Fruit fly (Drosophila melanogaster) whole organism, embryonic: ENCODE data around the gene sordd2.

ENCODE experiments used
- B-H1 ChIP-seq: fragments of 200-800 bp; sonication (Bioruptor generic); IDR thresholded peaks from 3 replicates; pipeline ENCODE4 v1.3.6; 2022; ENCODE audit warnings: missing biosample characterization, missing genetic modification characterization
- CG10431 ChIP-seq: fragments of 200-800 bp; sonication (Bioruptor generic); optimal IDR thresholded peaks from 3 replicates; lab custom pipeline; 2018; ENCODE audit warnings: missing biosample characterization, mild to moderate bottlenecking, missing genetic modification characterization
- CG14441 ChIP-seq: fragments of 200-800 bp; sonication (Bioruptor generic); IDR thresholded peaks from 2 replicates; pipeline ENCODE4 v1.3.6; 2022; ENCODE audit warnings: missing biosample characterization, missing genetic modification characterization
- CG17568 ChIP-seq: fragments of 200-800 bp; sonication (Bioruptor generic); optimal IDR thresholded peaks from 2 replicates; lab custom pipeline; 2018; ENCODE audit warnings: missing biosample characterization, mild to moderate bottlenecking, missing genetic modification characterization, moderate library complexity
- CG17612 ChIP-seq: fragments of 200-800 bp; sonication (Bioruptor generic); IDR thresholded peaks from 2 replicates; pipeline ENCODE4 v1.3.6; 2022; ENCODE audit warnings: missing biosample characterization, missing genetic modification characterization
- CG18599 ChIP-seq: fragments of 200-800 bp; sonication (Bioruptor generic); optimal IDR thresholded peaks from 3 replicates; lab custom pipeline; 2017; ENCODE audit warnings: missing biosample characterization, missing genetic modification characterization, mild to moderate bottlenecking, moderate library complexity, missing genetic modification reagents
- CG2199 ChIP-seq: fragments of 200-800 bp; sonication (Bioruptor generic); IDR thresholded peaks from 3 replicates; pipeline ENCODE4 v1.3.6; 2022; ENCODE audit warnings: missing biosample characterization, missing genetic modification characterization
- CG2889 ChIP-seq: fragments of 200-800 bp; sonication (Bioruptor generic); IDR thresholded peaks from 3 replicates; pipeline ENCODE4 v1.3.6; 2022; ENCODE audit warnings: missing biosample characterization, missing genetic modification characterization
- CG3163 ChIP-seq: fragments of 200-800 bp; sonication (Bioruptor generic); optimal IDR thresholded peaks from 3 replicates; lab custom pipeline; 2016; ENCODE audit warnings: missing biosample characterization, missing genetic modification characterization
- CG32767 ChIP-seq: fragments of 200-800 bp; sonication (Bioruptor generic); IDR thresholded peaks from 2 replicates; pipeline ENCODE4 v1.3.6; 2022; ENCODE audit warnings: missing biosample characterization, missing genetic modification characterization
- CG32772 ChIP-seq: fragments of 200-800 bp; sonication (Bioruptor generic); IDR thresholded peaks from 2 replicates; pipeline ENCODE4 v1.3.6; 2022; ENCODE audit warnings: missing biosample characterization, missing genetic modification characterization
- CG34376 ChIP-seq: fragments of 200-800 bp; sonication (Bioruptor generic); optimal IDR thresholded peaks from 2 replicates; lab custom pipeline; 2018; ENCODE audit warnings: missing biosample characterization, mild to moderate bottlenecking, missing genetic modification characterization
- CG4730 ChIP-seq: fragments of 200-800 bp; sonication (Bioruptor generic); IDR thresholded peaks from 2 replicates; pipeline ENCODE4 v1.3.6; 2022; ENCODE audit warnings: missing biosample characterization, missing genetic modification characterization
- CG4854 ChIP-seq: fragments of 200-800 bp; sonication (Bioruptor generic); optimal IDR thresholded peaks from 2 replicates; lab custom pipeline; 2016; ENCODE audit warnings: missing biosample characterization, missing genetic modification characterization, inconsistent platforms
- CG6175 ChIP-seq: fragments of 200-800 bp; sonication (Bioruptor generic); IDR thresholded peaks from 3 replicates; pipeline ENCODE4 v1.3.6; 2022; ENCODE audit warnings: missing biosample characterization, missing genetic modification characterization
- CG6854 ChIP-seq: fragments of 200-800 bp; sonication (Bioruptor generic); optimal IDR thresholded peaks from 3 replicates; lab custom pipeline; 2017; ENCODE audit warnings: missing biosample characterization, mild to moderate bottlenecking, missing genetic modification characterization
- CG7745 ChIP-seq: fragments of 200-800 bp; sonication (Bioruptor generic); optimal IDR thresholded peaks from 2 replicates; lab custom pipeline; 2018; ENCODE audit warnings: missing biosample characterization, mild to moderate bottlenecking, missing genetic modification characterization, moderate library complexity
- CG8478 ChIP-seq: fragments of >200 bp; optimal IDR thresholded peaks from 2 replicates; lab custom pipeline; 2018
- CG8924 ChIP-seq: fragments of 200-800 bp; optimal IDR thresholded peaks from 3 replicates; lab custom pipeline; 2019; ENCODE audit warnings: missing biosample characterization, mild to moderate bottlenecking, missing genetic modification characterization, moderate library complexity
- CG8944 ChIP-seq: fragments of 200-800 bp; sonication (Bioruptor generic); optimal IDR thresholded peaks from 3 replicates; lab custom pipeline; 2016; ENCODE audit warnings: missing biosample characterization, missing genetic modification characterization
- CG9727 ChIP-seq: fragments of 200-800 bp; sonication (Bioruptor generic); optimal IDR thresholded peaks from 3 replicates; lab custom pipeline; 2017; ENCODE audit warnings: missing biosample characterization, mild to moderate bottlenecking, missing genetic modification characterization
- D19A ChIP-seq: fragments of 200-800 bp; optimal IDR thresholded peaks from 3 replicates; lab custom pipeline; 2019; ENCODE audit warnings: missing biosample characterization, mild to moderate bottlenecking, missing genetic modification characterization, moderate library complexity
- Dbx ChIP-seq: fragments of 200-800 bp; sonication (Bioruptor generic); IDR thresholded peaks from 3 replicates; pipeline ENCODE4 v1.3.6; 2022; ENCODE audit warnings: missing biosample characterization, missing genetic modification characterization
- Dll ChIP-seq: fragments of 200-800 bp; sonication (Bioruptor generic); IDR thresholded peaks from 4 replicates; pipeline ENCODE4 v1.3.6; 2022; ENCODE audit warnings: missing biosample characterization, missing genetic modification characterization; ENCODE audit not compliant: partially characterized antibody
- Dp ChIP-seq: fragments of 200-800 bp; sonication (Bioruptor generic); optimal IDR thresholded peaks from 2 replicates; lab custom pipeline; 2018; ENCODE audit warnings: missing biosample characterization, mild to moderate bottlenecking, missing genetic modification characterization, moderate library complexity
- HLHmδ ChIP-seq: fragments of 200-800 bp; sonication (Bioruptor generic); optimal IDR thresholded peaks from 2 replicates; lab custom pipeline; 2018; ENCODE audit warnings: missing biosample characterization, mild to moderate bottlenecking, missing genetic modification characterization, moderate library complexity
- Hr39 ChIP-seq: fragments of >200 bp; optimal IDR thresholded peaks from 2 replicates; lab custom pipeline; 2017
- Med ChIP-seq: fragments of 200-800 bp; sonication (Bioruptor generic); peaks from one replicate; lab custom pipeline; 2016; ENCODE audit warnings: missing biosample characterization, missing genetic modification characterization, mild to moderate bottlenecking, inconsistent platforms, moderate library complexity
- Nf-YC ChIP-seq: fragments of 200-800 bp; optimal IDR thresholded peaks from 3 replicates; lab custom pipeline; 2019; ENCODE audit warnings: missing biosample characterization, mild to moderate bottlenecking, missing genetic modification characterization, moderate library complexity
- Oli ChIP-seq: fragments of 200-800 bp; sonication (Bioruptor generic); optimal IDR thresholded peaks from 2 replicates; lab custom pipeline; 2018; ENCODE audit warnings: missing biosample characterization, mild to moderate bottlenecking, missing genetic modification characterization, moderate library complexity
- Sox100B ChIP-seq: fragments of 200-800 bp; sonication (Bioruptor generic); optimal IDR thresholded peaks from 3 replicates; lab custom pipeline; 2018; ENCODE audit warnings: missing biosample characterization, mild to moderate bottlenecking, missing genetic modification characterization
- Sry-δ ChIP-seq: fragments of 200-800 bp; sonication (Bioruptor generic); optimal IDR thresholded peaks from 2 replicates; lab custom pipeline; 2016; ENCODE audit warnings: missing biosample characterization, missing genetic modification characterization
- ara ChIP-seq: fragments of 200-800 bp; sonication (Bioruptor generic); IDR thresholded peaks from 2 replicates; pipeline ENCODE4 v1.3.6; 2022; ENCODE audit warnings: missing biosample characterization, missing genetic modification characterization
- ash1 ChIP-seq: fragments of 200-800 bp; sonication (Bioruptor generic); optimal IDR thresholded peaks from 2 replicates; lab custom pipeline; 2018; ENCODE audit warnings: missing biosample characterization, mild to moderate bottlenecking, missing genetic modification characterization
- az2 ChIP-seq: fragments of 200-800 bp; sonication (Bioruptor generic); optimal IDR thresholded peaks from 3 replicates; lab custom pipeline; 2016; ENCODE audit warnings: missing biosample characterization, missing genetic modification characterization
- bcd ChIP-seq: fragments of 200-800 bp; sonication (Bioruptor generic); optimal IDR thresholded peaks from 2 replicates; lab custom pipeline; 2017; ENCODE audit warnings: missing biosample characterization, mild to moderate bottlenecking, missing genetic modification characterization
- chm ChIP-seq: fragments of 200-800 bp; sonication (Bioruptor generic); IDR thresholded peaks from 2 replicates; pipeline ENCODE4 v1.3.6; 2022; ENCODE audit warnings: missing biosample characterization, missing genetic modification characterization
- esg ChIP-seq: fragments of 200-800 bp; sonication (Bioruptor generic); conservative IDR thresholded peaks from 2 replicates; pipeline ENCODE4 v1.3.6; 2022; ENCODE audit warnings: missing biosample characterization, missing genetic modification characterization
- exex ChIP-seq: fragments of 200-800 bp; sonication (Bioruptor generic); optimal IDR thresholded peaks from 4 replicates; lab custom pipeline; 2018; ENCODE audit warnings: missing biosample characterization, mild to moderate bottlenecking, missing genetic modification characterization, moderate library complexity
- inv ChIP-seq: fragments of 200-800 bp; sonication (Bioruptor generic); IDR thresholded peaks from 2 replicates; pipeline ENCODE4 v1.3.6; 2022; ENCODE audit warnings: missing biosample characterization, missing genetic modification characterization; ENCODE audit not compliant: partially characterized antibody
- lbe ChIP-seq: fragments of 200-800 bp; sonication (Bioruptor generic); optimal IDR thresholded peaks from 2 replicates; lab custom pipeline; 2016; ENCODE audit warnings: missing biosample characterization, mild to moderate bottlenecking, missing genetic modification characterization
- otp ChIP-seq: fragments of 200-800 bp; sonication (Bioruptor generic); IDR thresholded peaks from 3 replicates; pipeline ENCODE4, ENCODE4 v1.3.6; 2022; ENCODE audit warnings: missing biosample characterization, missing genetic modification characterization
- ro ChIP-seq: fragments of 200-800 bp; sonication (Bioruptor generic); IDR thresholded peaks from 2 replicates; pipeline ENCODE4 v1.3.6; 2022; ENCODE audit warnings: missing biosample characterization, missing genetic modification characterization
- salm ChIP-seq: fragments of 200-800 bp; sonication (Bioruptor generic); optimal IDR thresholded peaks from 2 replicates; lab custom pipeline; 2018; ENCODE audit warnings: missing biosample characterization, mild to moderate bottlenecking, missing genetic modification characterization
- schlank ChIP-seq: fragments of 200-800 bp; sonication (Bioruptor generic); optimal IDR thresholded peaks from 2 replicates; lab custom pipeline; 2018; ENCODE audit warnings: missing biosample characterization, mild to moderate bottlenecking, missing genetic modification characterization
- ttk ChIP-seq: fragments of 200-800 bp; sonication (Bioruptor generic); IDR thresholded peaks from 2 replicates; pipeline ENCODE4 v2.1.2; 2022; ENCODE audit warnings: missing biosample characterization, missing genetic modification characterization
- unc-4 ChIP-seq: fragments of 200-800 bp; sonication (Bioruptor generic); IDR thresholded peaks from 2 replicates; pipeline ENCODE4 v1.3.6; 2022; ENCODE audit warnings: missing biosample characterization, missing genetic modification characterization; ENCODE audit not compliant: partially characterized antibody
- vfl ChIP-seq: fragments of 200-800 bp; sonication (Bioruptor generic); optimal IDR thresholded peaks from 2 replicates; lab custom pipeline; 2016; ENCODE audit warnings: missing biosample characterization, missing genetic modification characterization
- zfh1 ChIP-seq: fragments of 200-800 bp; sonication (Bioruptor generic); IDR thresholded peaks from 3 replicates; pipeline ENCODE4 v1.3.6; 2022; ENCODE audit warnings: missing biosample characterization, missing genetic modification characterization

Gene sordd2

DNA sequence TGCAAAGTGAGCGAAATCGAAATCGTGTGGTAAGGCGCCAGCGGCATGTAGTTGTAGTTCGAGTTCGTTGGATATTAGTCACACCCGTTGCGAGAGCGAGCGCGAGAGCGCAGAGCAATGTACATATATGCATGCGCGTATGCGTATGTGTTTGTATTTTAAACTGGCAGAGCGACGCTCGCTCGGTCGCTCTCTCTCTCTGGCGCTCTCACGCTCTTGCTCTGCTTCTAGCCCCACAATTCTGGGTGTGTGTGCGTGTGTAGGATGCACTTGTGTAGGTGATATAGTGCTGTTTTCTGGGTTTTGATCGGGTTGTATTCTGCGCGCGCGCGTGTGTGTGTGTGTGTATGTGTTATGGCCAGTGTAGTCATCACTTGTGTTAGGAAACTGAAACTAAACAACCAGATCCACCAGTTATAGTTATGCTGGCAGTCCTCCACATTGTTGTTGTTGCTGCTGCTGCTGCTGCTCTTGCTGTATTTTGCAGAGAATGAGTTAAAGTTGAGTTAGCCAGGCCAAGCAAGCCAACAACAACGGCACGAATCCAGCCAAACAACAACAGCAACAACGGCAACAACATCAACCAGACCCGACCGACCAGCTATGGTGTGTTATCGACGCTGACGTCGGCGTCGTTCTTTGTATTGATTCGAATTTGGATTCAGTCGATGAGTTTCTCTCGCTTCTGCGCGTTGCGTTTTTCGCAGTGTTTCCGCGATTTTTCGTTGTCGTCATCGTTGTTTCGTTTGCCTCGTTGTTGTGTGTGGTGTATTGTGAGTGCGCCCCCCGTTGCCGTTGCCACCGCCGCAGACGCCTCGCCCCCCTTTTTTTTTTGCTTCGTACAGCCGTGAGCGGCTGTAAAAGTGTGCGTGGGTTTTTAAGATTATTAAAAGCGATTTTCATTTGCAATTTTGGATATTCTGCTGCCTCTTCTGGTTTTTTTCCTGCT, 13.0 kb upstream of the sordd2 start (continued):
- TF ChIP-seq CG32772 (GFP tag; lab: Robert Waterston, UW), result 0 out of 2 replicates have a peak, but pooled peaks have one; percentile 47
- TF ChIP-seq otp (GFP tag; lab: Robert Waterston, UW), result no peak
- no peak for TF ChIP-seq D19A (tag; lab: Kevin White, UChicago)
- TF ChIP-seq CG18599 (GFP tag; lab: Kevin White, UChicago), result peak; percentile 10
- TF ChIP-seq CG4854 (GFP tag; lab: Kevin White, UChicago), result no peak
- TF ChIP-seq ttk (GFP tag; lab: Robert Waterston, UW), result no peak
- TF ChIP-seq ara (GFP tag; lab: Robert Waterston, UW), result no peak
- TF ChIP-seq HLHmδ (GFP tag; lab: Kevin White, UChicago), result peak; percentile 9
- TF ChIP-seq exex, result peak; percentile 1
- no peak for TF ChIP-seq ash1 (GFP tag; lab: Kevin White, UChicago)
- TF ChIP-seq bcd (GFP tag; lab: Kevin White, UChicago), result no peak
- no peak; the same call in 2 of the 3 replicates for TF ChIP-seq B-H1 (GFP tag; lab: Robert Waterston, UW)
- TF ChIP-seq CG32767 (GFP tag; lab: Robert Waterston, UW), result no peak
- peak; percentile 52 for TF ChIP-seq Nf-YC
- TF ChIP-seq CG8478 (lab: Kevin White, UChicago), result peak; percentile 74
- peak; percentile 26; the same call in 1 of the 2 replicates for TF ChIP-seq chm
- TF ChIP-seq Sox100B (GFP tag; lab: Kevin White, UChicago), result no peak
- no peak; the same call in 1 of the 2 replicates for TF ChIP-seq inv (GFP tag; lab: Robert Waterston, UW)
- TF ChIP-seq CG6175 (GFP tag; lab: Robert Waterston, UW), result peak; percentile 95
- no peak for TF ChIP-seq CG7745 (tag; lab: Kevin White, UChicago)
- no peak for TF ChIP-seq Dp (GFP tag; lab: Kevin White, UChicago)
- TF ChIP-seq vfl, result no peak
- no peak for TF ChIP-seq CG17612
- TF ChIP-seq CG6854, result no peak
- peak; percentile 40; the same call in 1 of the 2 replicates for TF ChIP-seq unc-4 (GFP tag; lab: Robert Waterston, UW)
- TF ChIP-seq Sry-δ, result no peak
- TF ChIP-seq schlank, result no peak
- TF ChIP-seq Med (GFP tag; lab: Kevin White, UChicago), result peak; percentile 32
- TF ChIP-seq CG9727, result no peak
- peak; percentile 46; the same call in 1 of the 3 replicates for TF ChIP-seq Dbx (GFP tag; lab: Robert Waterston, UW)
- TF ChIP-seq CG10431 (GFP tag; lab: Kevin White, UChicago), result peak; percentile 76
- peak; percentile 84 for TF ChIP-seq Hr39
- TF ChIP-seq lbe (GFP tag; lab: Kevin White, UChicago), result peak; percentile 48
- no peak for TF ChIP-seq salm
- TF ChIP-seq CG34376, result peak; percentile 73
- TF ChIP-seq Oli (tag; lab: Kevin White, UChicago), result no peak
- TF ChIP-seq esg (GFP tag; lab: Robert Waterston, UW), result no peak
- no peak for TF ChIP-seq CG17568
- TF ChIP-seq ro, result no peak
- TF ChIP-seq CG3163 (GFP tag; lab: Kevin White, UChicago), result peak; percentile 67
- TF ChIP-seq CG2889, result no peak
- TF ChIP-seq CG8944 (GFP tag; lab: Kevin White, UChicago), result no peak
- no peak; the same call in 3 of the 4 replicates for TF ChIP-seq Dll (GFP tag; lab: Robert Waterston, UW)
- 0 out of 3 replicates have a peak, but pooled peaks have one; percentile 23 for TF ChIP-seq CG2199
- TF ChIP-seq CG4730 (GFP tag; lab: Robert Waterston, UW), result no peak
- no peak for TF ChIP-seq CG14441
- no peak for TF ChIP-seq az2 (GFP tag; lab: Kevin White, UChicago)
- peak; percentile 5 for TF ChIP-seq CG8924
- TF ChIP-seq zfh1 (GFP tag; lab: Robert Waterston, UW), result no peak
